Fruit fly (Drosophila melanogaster) whole organism, embryonic: ENCODE data around the gene CG32568.

ENCODE experiments used
- Ada2b ChIP-seq: fragments of 200-800 bp; sonication (Bioruptor generic); IDR thresholded peaks from 2 replicates; pipeline ENCODE4 v1.3.6; 2022; ENCODE audit warnings: missing biosample characterization, missing genetic modification characterization
- B-H1 ChIP-seq: fragments of 200-800 bp; sonication (Bioruptor generic); IDR thresholded peaks from 3 replicates; pipeline ENCODE4 v1.3.6; 2022; ENCODE audit warnings: missing biosample characterization, missing genetic modification characterization
- Blimp-1 ChIP-seq: fragments of 200-800 bp; sonication (Bioruptor generic); optimal IDR thresholded peaks from 3 replicates; lab custom pipeline; 2018; ENCODE audit warnings: missing biosample characterization, missing genetic modification characterization, mild to moderate bottlenecking, moderate library complexity, missing genetic modification reagents
- BtbVII ChIP-seq: fragments of 200-800 bp; sonication (Bioruptor generic); optimal IDR thresholded peaks from 3 replicates; lab custom pipeline; 2017; ENCODE audit warnings: missing biosample characterization, mild to moderate bottlenecking, missing genetic modification characterization
- CG10543 ChIP-seq: fragments of 200-800 bp; sonication (Bioruptor generic); optimal IDR thresholded peaks from 3 replicates; lab custom pipeline; 2017; ENCODE audit warnings: missing biosample characterization, mild to moderate bottlenecking, missing genetic modification characterization, moderate library complexity
- CG11093 ChIP-seq: fragments of 200-800 bp; sonication (Bioruptor generic); IDR thresholded peaks from 3 replicates; pipeline ENCODE4 v1.3.6; 2022; ENCODE audit warnings: missing biosample characterization, missing genetic modification characterization
- CG11398 ChIP-seq: fragments of 200-800 bp; sonication (Bioruptor generic); optimal IDR thresholded peaks from 2 replicates; lab custom pipeline; 2016; ENCODE audit warnings: missing biosample characterization, missing genetic modification characterization
- CG12391 ChIP-seq: fragments of 200-800 bp; sonication (Bioruptor generic); optimal IDR thresholded peaks from 3 replicates; lab custom pipeline; 2018; ENCODE audit warnings: missing biosample characterization, mild to moderate bottlenecking, missing genetic modification characterization, moderate library complexity
- CG13123 ChIP-seq: fragments of 200-800 bp; sonication (Bioruptor generic); optimal IDR thresholded peaks from 2 replicates; lab custom pipeline; 2016; ENCODE audit warnings: missing biosample characterization, missing genetic modification characterization
- CG14050 ChIP-seq: fragments of 200-800 bp; sonication (Bioruptor generic); IDR thresholded peaks from 3 replicates; pipeline ENCODE4 v1.3.6; 2022; ENCODE audit warnings: missing biosample characterization, missing genetic modification characterization
- CG14667 ChIP-seq: fragments of 200-800 bp; sonication (Bioruptor generic); IDR thresholded peaks from 2 replicates; pipeline ENCODE4 v1.3.6; 2022; ENCODE audit warnings: missing biosample characterization, missing genetic modification characterization
- CG15479 ChIP-seq: fragments of 200-800 bp; sonication (Bioruptor generic); optimal IDR thresholded peaks from 3 replicates; lab custom pipeline; 2019; ENCODE audit warnings: missing biosample characterization, mild to moderate bottlenecking, missing genetic modification characterization, moderate library complexity
- CG16863 ChIP-seq: fragments of 200-800 bp; sonication (Bioruptor generic); optimal IDR thresholded peaks from 3 replicates; lab custom pipeline; 2016; ENCODE audit warnings: missing biosample characterization, missing genetic modification characterization
- CG17328 ChIP-seq: fragments of 200-800 bp; sonication (Bioruptor generic); IDR thresholded peaks from 2 replicates; pipeline ENCODE4 v1.3.6; 2022; ENCODE audit warnings: missing biosample characterization, missing genetic modification characterization
- CG18011 ChIP-seq: fragments of 200-800 bp; sonication (Bioruptor generic); optimal IDR thresholded peaks from 2 replicates; lab custom pipeline; 2017; ENCODE audit warnings: missing biosample characterization, missing genetic modification characterization, mild to moderate bottlenecking, moderate library complexity, missing genotype
- CG2120 ChIP-seq: fragments of 200-800 bp; sonication (Bioruptor generic); optimal IDR thresholded peaks from 3 replicates; lab custom pipeline; 2016; ENCODE audit warnings: missing biosample characterization, missing genetic modification characterization
- CG43689 ChIP-seq: fragments of 200-800 bp; sonication (Bioruptor generic); IDR thresholded peaks from 2 replicates; pipeline ENCODE4 v1.3.6; 2022; ENCODE audit warnings: missing biosample characterization, missing genetic modification characterization
- CG4424 ChIP-seq: fragments of 200-800 bp; sonication (Bioruptor generic); optimal IDR thresholded peaks from 3 replicates; lab custom pipeline; 2016; ENCODE audit warnings: missing biosample characterization, missing genetic modification characterization
- CG5245 ChIP-seq: fragments of 200-800 bp; sonication (Bioruptor generic); optimal IDR thresholded peaks from 3 replicates; lab custom pipeline; 2016; ENCODE audit warnings: missing biosample characterization, missing genetic modification characterization
- CG8281 ChIP-seq: fragments of 200-800 bp; sonication (Bioruptor generic); optimal IDR thresholded peaks from 2 replicates; lab custom pipeline; 2018; ENCODE audit warnings: missing biosample characterization, mild to moderate bottlenecking, missing genetic modification characterization, moderate library complexity
- CG9437 ChIP-seq: fragments of 200-800 bp; sonication (Bioruptor generic); optimal IDR thresholded peaks from 2 replicates; lab custom pipeline; 2018; ENCODE audit warnings: missing biosample characterization, mild to moderate bottlenecking, missing genetic modification characterization
- CG9817 ChIP-seq: fragments of 200-800 bp; sonication (Bioruptor generic); optimal IDR thresholded peaks from 2 replicates; lab custom pipeline; 2018; ENCODE audit warnings: missing biosample characterization, mild to moderate bottlenecking, missing genetic modification characterization, moderate library complexity
- D19A ChIP-seq: fragments of 200-800 bp; optimal IDR thresholded peaks from 3 replicates; lab custom pipeline; 2019; ENCODE audit warnings: missing biosample characterization, mild to moderate bottlenecking, missing genetic modification characterization, moderate library complexity
- Deaf1 ChIP-seq: fragments of 200-800 bp; optimal IDR thresholded peaks from 3 replicates; lab custom pipeline; 2019; ENCODE audit warnings: missing biosample characterization, mild to moderate bottlenecking, missing genetic modification characterization, moderate library complexity
- Dfd ChIP-seq, 2 experiments: fragments of >200 bp; optimal IDR thresholded peaks; 2 replicates each; lab custom pipeline; 2017; ENCODE audit warnings: missing biosample characterization in 2 of 2, missing genetic modification characterization in 2 of 2
- GATAe ChIP-seq: fragments of 200-800 bp; sonication (Bioruptor generic); conservative IDR thresholded peaks from 2 replicates; pipeline ENCODE4 v1.3.6; 2022; ENCODE audit warnings: missing biosample characterization, missing genetic modification characterization
- Gug ChIP-seq: fragments of 200-800 bp; sonication (Bioruptor generic); IDR thresholded peaks from 4 replicates; pipeline ENCODE4 v1.3.6; 2022; ENCODE audit warnings: missing biosample characterization, missing genetic modification characterization
- Hmx ChIP-seq: fragments of 200-800 bp; sonication (Bioruptor generic); optimal IDR thresholded peaks from 2 replicates; lab custom pipeline; 2016; ENCODE audit warnings: missing biosample characterization, missing genetic modification characterization
- Hr3 ChIP-seq: fragments of 200-800 bp; sonication (Bioruptor generic); optimal IDR thresholded peaks from 3 replicates; lab custom pipeline; 2016; ENCODE audit warnings: missing biosample characterization, missing genetic modification characterization
- Nf-YA ChIP-seq: fragments of 200-800 bp; sonication (Bioruptor generic); IDR thresholded peaks from 2 replicates; pipeline ENCODE4 v1.3.6; 2022; ENCODE audit warnings: missing biosample characterization, missing genetic modification characterization
- Poxn ChIP-seq: fragments of 200-800 bp; sonication (Bioruptor generic); IDR thresholded peaks from 2 replicates; pipeline ENCODE4 v1.3.6; 2022; ENCODE audit warnings: missing biosample characterization, missing genetic modification characterization
- Ravus ChIP-seq: fragments of 200-800 bp; sonication (Bioruptor generic); IDR thresholded peaks from 2 replicates; pipeline ENCODE4 v1.3.6; 2022; ENCODE audit warnings: missing biosample characterization, missing genetic modification characterization
- Sox100B ChIP-seq: fragments of 200-800 bp; sonication (Bioruptor generic); optimal IDR thresholded peaks from 3 replicates; lab custom pipeline; 2018; ENCODE audit warnings: missing biosample characterization, mild to moderate bottlenecking, missing genetic modification characterization
- Taf1 ChIP-seq: fragments of 200-800 bp; sonication (Bioruptor generic); IDR thresholded peaks from 2 replicates; pipeline ENCODE4 v1.3.6; 2022; ENCODE audit warnings: missing biosample characterization, missing genetic modification characterization
- ara ChIP-seq: fragments of 200-800 bp; sonication (Bioruptor generic); IDR thresholded peaks from 2 replicates; pipeline ENCODE4 v1.3.6; 2022; ENCODE audit warnings: missing biosample characterization, missing genetic modification characterization
- cas ChIP-seq: fragments of 200-800 bp; sonication (Bioruptor generic); IDR thresholded peaks from 2 replicates; pipeline ENCODE4 v1.3.6; 2022; ENCODE audit warnings: missing biosample characterization, missing genetic modification characterization
- corto ChIP-seq: fragments of 200-800 bp; sonication (Bioruptor generic); optimal IDR thresholded peaks from 2 replicates; lab custom pipeline; 2016; ENCODE audit warnings: missing biosample characterization, mild to moderate bottlenecking, missing genetic modification characterization, moderate library complexity
- cwo ChIP-seq: fragments of 200-800 bp; sonication (Bioruptor generic); optimal IDR thresholded peaks from 3 replicates; lab custom pipeline; 2017; ENCODE audit warnings: missing biosample characterization, missing genetic modification characterization, mild to moderate bottlenecking, moderate library complexity, missing genetic modification reagents
- dm ChIP-seq: fragments of 200-800 bp; sonication (Bioruptor generic); optimal IDR thresholded peaks from 3 replicates; lab custom pipeline; 2016; ENCODE audit warnings: missing biosample characterization, missing genetic modification characterization
- dpn ChIP-seq, 2 experiments: fragments of 200-800 bp; sonication (Bioruptor generic); optimal IDR thresholded peaks; 3 replicates each; lab custom pipeline; 2016; ENCODE audit warnings: missing biosample characterization in 2 of 2, missing genetic modification characterization in 2 of 2
- ems ChIP-seq: fragments of 200-800 bp; sonication (Bioruptor generic); optimal IDR thresholded peaks from 3 replicates; lab custom pipeline; 2016; ENCODE audit warnings: missing biosample characterization, missing genetic modification characterization
- fd102C ChIP-seq: fragments of 200-800 bp; sonication (Bioruptor generic); optimal IDR thresholded peaks from 2 replicates; lab custom pipeline; 2018; ENCODE audit warnings: missing biosample characterization, mild to moderate bottlenecking, missing genetic modification characterization, moderate library complexity
- mld ChIP-seq: fragments of 200-800 bp; sonication (Bioruptor generic); IDR thresholded peaks from 3 replicates; pipeline ENCODE4 v1.3.6; 2022; ENCODE audit warnings: missing biosample characterization, missing genetic modification characterization; ENCODE audit not compliant: partially characterized antibody
- pnt ChIP-seq: fragments of 200-800 bp; sonication (Bioruptor generic); optimal IDR thresholded peaks from 3 replicates; lab custom pipeline; 2016; ENCODE audit warnings: missing biosample characterization, missing genetic modification characterization
- sc ChIP-seq, 3 experiments: fragments of >200 bp in 2 of 3; fragments of 200-800 bp in 1 of 3; sonication (Bioruptor generic) in 1 of 3; optimal IDR thresholded peaks; 2 replicates in 2 of 3; 3 replicates in 1 of 3; lab custom pipeline; 2017; ENCODE audit warnings: mild to moderate bottlenecking in 1 of 3, missing biosample characterization in 1 of 3, missing genetic modification characterization in 1 of 3, missing genetic modification reagents in 1 of 3
- sna ChIP-seq: fragments of 200-800 bp; sonication (Bioruptor generic); IDR thresholded peaks from 2 replicates; pipeline ENCODE4 v1.3.6; 2022; ENCODE audit warnings: missing biosample characterization, missing genetic modification characterization; ENCODE audit not compliant: partially characterized antibody
- so ChIP-seq: fragments of 200-800 bp; sonication (Bioruptor generic); IDR thresholded peaks from 3 replicates; pipeline ENCODE4 v1.3.6; 2022; ENCODE audit warnings: missing biosample characterization, missing genetic modification characterization
- unpg ChIP-seq: fragments of 200-800 bp; sonication (Bioruptor generic); optimal IDR thresholded peaks from 3 replicates; lab custom pipeline; 2018; ENCODE audit warnings: missing biosample characterization, mild to moderate bottlenecking, missing genetic modification characterization, moderate library complexity
- zfh1 ChIP-seq: fragments of 200-800 bp; sonication (Bioruptor generic); IDR thresholded peaks from 3 replicates; pipeline ENCODE4 v1.3.6; 2022; ENCODE audit warnings: missing biosample characterization, missing genetic modification characterization

CG32568 gene

dm6 chrX:16782175-16782916 is 41.6 kb downstream of the CG32568 start (continued):
- TF ChIP-seq CG16863 (GFP tag; lab: Kevin White, UChicago) (peak; percentile 53), cwo (GFP tag; lab: Kevin White, UChicago) (peak; percentile 44), Poxn (GFP tag; lab: Robert Waterston, UW) (no peak), Dfd (GFP tag; optimal IDR thresholded peaks at IDR 0.05; lab: Kevin White, UChicago) (no peak), CG12391 (tag; lab: Kevin White, UChicago) (peak; percentile 47), CG4424 (GFP tag; lab: Kevin White, UChicago) (peak; percentile 53), ems (GFP tag; lab: Kevin White, UChicago) (peak; percentile 49), Ravus (GFP tag; lab: Robert Waterston, UW) (no peak), GATAe (GFP tag; lab: Robert Waterston, UW) (no peak), Nf-YA (GFP tag; lab: Robert Waterston, UW) (no peak), CG9817 (tag; lab: Kevin White, UChicago) (peak; percentile 38), Gug (GFP tag; lab: Robert Waterston, UW) (0 out of 4 replicates have a peak, but pooled peaks have one; percentile 26), D19A (tag; lab: Kevin White, UChicago) (peak; percentile 9), CG2120 (peak; percentile 60), B-H1 (no peak), CG14667 (no peak), Hr3 (GFP tag; lab: Kevin White, UChicago) (peak; percentile 19), zfh1 (peak; percentile 41; the same call in 1 of the 3 replicates), CG10543 (peak; percentile 67), Ada2b (GFP tag; lab: Robert Waterston, UW) (peak; percentile 58), CG14050 (peak; percentile 59), CG18011 (GFP tag; lab: Kevin White, UChicago) (peak; percentile 14), pnt (GFP tag; lab: Kevin White, UChicago) (peak; percentile 53), corto (GFP tag; lab: Kevin White, UChicago) (no peak), dpn (GFP tag; optimal IDR thresholded peaks at IDR 0.05; lab: Kevin White, UChicago) (peak; percentile 47 to 59), sc (optimal IDR thresholded peaks at IDR 0.05; lab: Kevin White, UChicago) (no peak), sc (GFP tag; optimal IDR thresholded peaks at IDR 0.05; lab: Kevin White, UChicago) (peak; percentile 10), CG43689 (GFP tag; lab: Robert Waterston, UW) (no peak), cas (0 out of 2 replicates have a peak, but pooled peaks have one; percentile 15), mld (GFP tag; lab: Robert Waterston, UW) (no peak; the same call in 2 of the 3 replicates), Hmx (no peak), CG11398 (peak; percentile 36), CG9437 (GFP tag; lab: Kevin White, UChicago) (peak; percentile 23), dm (GFP tag; lab: Kevin White, UChicago) (peak; percentile 9), Deaf1 (tag; lab: Kevin White, UChicago) (peak; percentile 57), CG13123 (GFP tag; lab: Kevin White, UChicago) (no peak), fd102C (GFP tag; lab: Kevin White, UChicago) (no peak), Taf1 (GFP tag; lab: Robert Waterston, UW) (0 out of 2 replicates have a peak, but pooled peaks have one; percentile 39), ara (peak; percentile 38; the same call in 1 of the 2 replicates), Sox100B (GFP tag; lab: Kevin White, UChicago) (peak; percentile 50), CG5245 (peak; percentile 34), so (GFP tag; lab: Robert Waterston, UW) (peak; percentile 55; the same call in 1 of the 3 replicates), unpg (peak; percentile 63), CG8281 (tag; lab: Kevin White, UChicago) (no peak), CG11093 (GFP tag; lab: Robert Waterston, UW) (peak; percentile 43; the same call in 1 of the 3 replicates), BtbVII (GFP tag; lab: Kevin White, UChicago) (peak; percentile 54), sna (GFP tag; lab: Robert Waterston, UW) (no peak), CG17328 (GFP tag; lab: Robert Waterston, UW) (peak; percentile 57), Blimp-1 (GFP tag; lab: Kevin White, UChicago) (peak; percentile 28), CG15479 (GFP tag; lab: Kevin White, UChicago) (no peak)
